Fruit fly (Drosophila melanogaster) whole organism, embryonic: Measurements from ENCODE around the gene mus302.

Experiments
- Bgb ChIP-seq: fragments of 200-800 bp; sonication (Bioruptor generic); IDR thresholded peaks from 2 replicates; pipeline ENCODE4 v1.3.6; 2022; ENCODE audit warnings: missing biosample characterization, missing genetic modification characterization; ENCODE audit not compliant: partially characterized antibody
- Bteb2 ChIP-seq: fragments of 200-800 bp; sonication (Bioruptor generic); optimal IDR thresholded peaks from 2 replicates; lab custom pipeline; 2016; ENCODE audit warnings: missing biosample characterization, missing genetic modification characterization
- CG10462 ChIP-seq: fragments of 200-800 bp; sonication (Bioruptor generic); optimal IDR thresholded peaks from 2 replicates; lab custom pipeline; 2016; ENCODE audit warnings: missing biosample characterization, missing genetic modification characterization
- CG10979 ChIP-seq: fragments of 200-800 bp; sonication (Bioruptor generic); optimal IDR thresholded peaks from 2 replicates; lab custom pipeline; 2018; ENCODE audit warnings: missing biosample characterization, mild to moderate bottlenecking, missing genetic modification characterization, moderate library complexity
- CG11504 ChIP-seq: fragments of 200-800 bp; sonication (Bioruptor generic); optimal IDR thresholded peaks from 3 replicates; lab custom pipeline; 2019; ENCODE audit warnings: missing biosample characterization, mild to moderate bottlenecking, missing genetic modification characterization, moderate library complexity
- CG11696 ChIP-seq: fragments of 200-800 bp; sonication (Bioruptor generic); IDR thresholded peaks from 2 replicates; pipeline ENCODE4 v1.3.6; 2022; ENCODE audit warnings: missing biosample characterization, missing genetic modification characterization
- CG14710 ChIP-seq: fragments of 200-800 bp; sonication (Bioruptor generic); optimal IDR thresholded peaks from 3 replicates; lab custom pipeline; 2019; ENCODE audit warnings: missing biosample characterization, mild to moderate bottlenecking, missing genetic modification characterization, moderate library complexity
- CG17359 ChIP-seq: fragments of 200-800 bp; sonication (Bioruptor generic); optimal IDR thresholded peaks from 3 replicates; lab custom pipeline; 2018; ENCODE audit warnings: missing biosample characterization, mild to moderate bottlenecking, missing genetic modification characterization, moderate library complexity
- CG17361 ChIP-seq: fragments of 200-800 bp; sonication (Bioruptor generic); IDR thresholded peaks from 3 replicates; pipeline ENCODE4 v1.3.6; 2022; ENCODE audit warnings: missing biosample characterization, missing genetic modification characterization
- CG17802 ChIP-seq: fragments of 200-800 bp; sonication (Bioruptor generic); optimal IDR thresholded peaks from 2 replicates; lab custom pipeline; 2018; ENCODE audit warnings: missing biosample characterization, mild to moderate bottlenecking, missing genetic modification characterization, moderate library complexity
- CG1792 ChIP-seq: fragments of 200-800 bp; sonication (Bioruptor generic); optimal IDR thresholded peaks from 2 replicates; lab custom pipeline; 2016; ENCODE audit warnings: missing biosample characterization, missing genetic modification characterization
- CG18262 ChIP-seq: fragments of 200-800 bp; optimal IDR thresholded peaks from 3 replicates; lab custom pipeline; 2019; ENCODE audit warnings: missing biosample characterization, mild to moderate bottlenecking, missing genetic modification characterization, moderate library complexity
- CG2712 ChIP-seq: fragments of 200-800 bp; optimal IDR thresholded peaks from 3 replicates; lab custom pipeline; 2019; ENCODE audit warnings: missing biosample characterization, mild to moderate bottlenecking, missing genetic modification characterization, moderate library complexity
- CG30403 ChIP-seq: fragments of 200-800 bp; sonication (Bioruptor generic); optimal IDR thresholded peaks from 3 replicates; lab custom pipeline; 2016; ENCODE audit warnings: missing biosample characterization, missing genetic modification characterization
- CG31365 ChIP-seq: fragments of 200-800 bp; sonication (Bioruptor generic); optimal IDR thresholded peaks from 2 replicates; lab custom pipeline; 2018; ENCODE audit warnings: missing biosample characterization, mild to moderate bottlenecking, missing genetic modification characterization
- CG31441 ChIP-seq: fragments of 200-800 bp; sonication (Bioruptor generic); IDR thresholded peaks from 2 replicates; pipeline ENCODE4 v1.3.6; 2022; ENCODE audit warnings: missing biosample characterization, missing genetic modification characterization
- CG6175 ChIP-seq: fragments of 200-800 bp; sonication (Bioruptor generic); IDR thresholded peaks from 3 replicates; pipeline ENCODE4 v1.3.6; 2022; ENCODE audit warnings: missing biosample characterization, missing genetic modification characterization
- CG6689 ChIP-seq: fragments of 200-800 bp; sonication (Bioruptor generic); IDR thresholded peaks from 2 replicates; pipeline ENCODE4 v1.3.6; 2022; ENCODE audit warnings: missing biosample characterization, missing genetic modification characterization
- CG8089 ChIP-seq: fragments of 200-800 bp; sonication (Bioruptor generic); optimal IDR thresholded peaks from 3 replicates; lab custom pipeline; 2016; ENCODE audit warnings: missing biosample characterization, missing genetic modification characterization
- CG8388 ChIP-seq: fragments of 200-800 bp; sonication (Bioruptor generic); optimal IDR thresholded peaks from 2 replicates; lab custom pipeline; 2019; ENCODE audit warnings: missing biosample characterization, mild to moderate bottlenecking, missing genetic modification characterization, moderate library complexity
- CG9797 ChIP-seq: fragments of 200-800 bp; sonication (Bioruptor generic); optimal IDR thresholded peaks from 3 replicates; lab custom pipeline; 2018; ENCODE audit warnings: missing biosample characterization, mild to moderate bottlenecking, missing genetic modification characterization
- Drgx ChIP-seq: fragments of 200-800 bp; sonication (Bioruptor generic); IDR thresholded peaks from 2 replicates; pipeline ENCODE4 v1.3.6; 2022; ENCODE audit warnings: missing biosample characterization, missing genetic modification characterization
- MBD-R2 ChIP-seq: fragments of 200-800 bp; sonication (Bioruptor generic); IDR thresholded peaks from 2 replicates; pipeline ENCODE4 v1.3.6; 2022; ENCODE audit warnings: missing biosample characterization, missing genetic modification characterization
- Oli ChIP-seq: fragments of 200-800 bp; sonication (Bioruptor generic); optimal IDR thresholded peaks from 2 replicates; lab custom pipeline; 2018; ENCODE audit warnings: missing biosample characterization, mild to moderate bottlenecking, missing genetic modification characterization, moderate library complexity
- Scr ChIP-seq: fragments of 200-800 bp; sonication (Bioruptor generic); IDR thresholded peaks from 2 replicates; pipeline ENCODE4 v1.3.6; 2022; ENCODE audit warnings: missing biosample characterization, missing genetic modification characterization; ENCODE audit not compliant: partially characterized antibody
- Side ChIP-seq: fragments of 200-800 bp; sonication (Bioruptor generic); optimal IDR thresholded peaks from 2 replicates; lab custom pipeline; 2016; ENCODE audit warnings: missing biosample characterization, missing genetic modification characterization
- Xrp1 ChIP-seq: fragments of 200-800 bp; sonication (Bioruptor generic); IDR thresholded peaks from 2 replicates; pipeline ENCODE4 v1.3.6; 2022; ENCODE audit warnings: missing biosample characterization, missing genetic modification characterization
- bab2 ChIP-seq: fragments of 200-800 bp; sonication (Bioruptor generic); optimal IDR thresholded peaks from 2 replicates; lab custom pipeline; 2016; ENCODE audit warnings: missing biosample characterization, missing genetic modification characterization
- bsh ChIP-seq, 2 experiments: fragments of 200-800 bp; sonication (Bioruptor generic); optimal IDR thresholded peaks; 2 replicates each; lab custom pipeline; 2017 to 2018; ENCODE audit warnings: mild to moderate bottlenecking in 2 of 2, missing biosample characterization in 2 of 2, missing genetic modification characterization in 2 of 2, moderate library complexity in 1 of 2
- dmrt11E ChIP-seq: fragments of 200-800 bp; sonication (Bioruptor generic); optimal IDR thresholded peaks from 3 replicates; lab custom pipeline; 2018; ENCODE audit warnings: missing biosample characterization, mild to moderate bottlenecking, missing genetic modification characterization, moderate library complexity
- dmrt99B ChIP-seq: fragments of 200-800 bp; sonication (Bioruptor generic); optimal IDR thresholded peaks from 2 replicates; lab custom pipeline; 2018; ENCODE audit warnings: missing biosample characterization, mild to moderate bottlenecking, missing genetic modification characterization, moderate library complexity
- fd102C ChIP-seq: fragments of 200-800 bp; sonication (Bioruptor generic); optimal IDR thresholded peaks from 2 replicates; lab custom pipeline; 2018; ENCODE audit warnings: missing biosample characterization, mild to moderate bottlenecking, missing genetic modification characterization, moderate library complexity
- fd96Cb ChIP-seq: fragments of 200-800 bp; sonication (Bioruptor generic); optimal IDR thresholded peaks from 2 replicates; lab custom pipeline; 2018; ENCODE audit warnings: missing biosample characterization, mild to moderate bottlenecking, missing genetic modification characterization, moderate library complexity
- gem ChIP-seq: fragments of 200-800 bp; sonication (Bioruptor generic); optimal IDR thresholded peaks from 2 replicates; lab custom pipeline; 2019; ENCODE audit warnings: missing biosample characterization, mild to moderate bottlenecking, missing genetic modification characterization, moderate library complexity
- gt ChIP-seq: fragments of 200-800 bp; sonication (Bioruptor generic); IDR thresholded peaks from 2 replicates; pipeline ENCODE4 v1.3.6; 2022; ENCODE audit warnings: missing biosample characterization, missing genetic modification characterization
- lbe ChIP-seq: fragments of 200-800 bp; sonication (Bioruptor generic); optimal IDR thresholded peaks from 2 replicates; lab custom pipeline; 2016; ENCODE audit warnings: missing biosample characterization, mild to moderate bottlenecking, missing genetic modification characterization
- peb ChIP-seq: fragments of 200-800 bp; sonication (Bioruptor generic); IDR thresholded peaks from 2 replicates; pipeline ENCODE4 v1.3.6; 2022; ENCODE audit warnings: missing biosample characterization, missing genetic modification characterization
- pfk ChIP-seq: fragments of 200-800 bp; sonication (Bioruptor generic); optimal IDR thresholded peaks from 2 replicates; lab custom pipeline; 2018; ENCODE audit warnings: missing biosample characterization, mild to moderate bottlenecking, missing genetic modification characterization, moderate library complexity
- phol ChIP-seq: fragments of 200-800 bp; sonication (Bioruptor generic); optimal IDR thresholded peaks from 3 replicates; lab custom pipeline; 2018; ENCODE audit warnings: missing biosample characterization, mild to moderate bottlenecking, missing genetic modification characterization, moderate library complexity
- sens ChIP-seq: fragments of 200-800 bp; sonication (Bioruptor generic); peaks from one replicate; lab custom pipeline; 2016; ENCODE audit warnings: missing biosample characterization, missing genetic modification characterization
- sim ChIP-seq: fragments of 200-800 bp; sonication (Bioruptor generic); IDR thresholded peaks from 2 replicates; pipeline ENCODE4 v1.3.6; 2022; ENCODE audit warnings: missing biosample characterization, missing genetic modification characterization
- sisA ChIP-seq: fragments of 200-800 bp; sonication (Bioruptor generic); IDR thresholded peaks from 2 replicates; pipeline ENCODE4 v1.3.6; 2022; ENCODE audit warnings: missing biosample characterization, missing genetic modification characterization
- tap ChIP-seq: fragments of 200-800 bp; optimal IDR thresholded peaks from 3 replicates; lab custom pipeline; 2019; ENCODE audit warnings: missing biosample characterization, mild to moderate bottlenecking, missing genetic modification characterization, moderate library complexity
- tio ChIP-seq: fragments of 200-800 bp; sonication (Bioruptor generic); optimal IDR thresholded peaks from 2 replicates; lab custom pipeline; 2017; ENCODE audit warnings: missing biosample characterization, missing genetic modification characterization, inconsistent platforms
- trem ChIP-seq: fragments of 200-800 bp; optimal IDR thresholded peaks from 3 replicates; lab custom pipeline; 2019; ENCODE audit warnings: missing biosample characterization, mild to moderate bottlenecking, missing genetic modification characterization, moderate library complexity
- tup ChIP-seq: fragments of 200-800 bp; sonication (Bioruptor generic); optimal IDR thresholded peaks from 2 replicates; lab custom pipeline; 2016; ENCODE audit warnings: missing biosample characterization, mild to moderate bottlenecking, missing genetic modification characterization, moderate library complexity
- zen2 ChIP-seq: fragments of 200-800 bp; sonication (Bioruptor generic); IDR thresholded peaks from 3 replicates; pipeline ENCODE4 v1.3.6; 2022; ENCODE audit warnings: missing biosample characterization, missing genetic modification characterization; ENCODE audit not compliant: partially characterized antibody

Gene mus302

dm6 chr3L:16749726-16750125 is 29.8 kb downstream of the mus302 start (continued):
- peak; percentile 75 for TF ChIP-seq phol (tag; lab: Kevin White, UChicago)
- TF ChIP-seq CG30403 (GFP tag; lab: Kevin White, UChicago), result peak; percentile 22
- peak; percentile 71 for TF ChIP-seq CG14710
- peak; percentile 72 for TF ChIP-seq CG17361 (GFP tag; lab: Robert Waterston, UW)
- TF ChIP-seq Xrp1 (GFP tag; lab: Robert Waterston, UW), result peak; percentile 69; the same call in 1 of the 2 replicates
- TF ChIP-seq CG8388 (GFP tag; lab: Kevin White, UChicago), result peak; percentile 49
- no peak for TF ChIP-seq MBD-R2 (GFP tag; lab: Robert Waterston, UW)
- TF ChIP-seq sim (GFP tag; lab: Robert Waterston, UW), result 0 out of 2 replicates have a peak, but pooled peaks have one; percentile 13
- peak; percentile 31 for TF ChIP-seq trem (tag; lab: Kevin White, UChicago)
- no peak for TF ChIP-seq Bteb2 (GFP tag; lab: Kevin White, UChicago)
- peak; percentile 66 for TF ChIP-seq dmrt11E (tag; lab: Kevin White, UChicago)
- no peak for TF ChIP-seq CG10462 (GFP tag; lab: Kevin White, UChicago)
- TF ChIP-seq Bgb (GFP tag; lab: Robert Waterston, UW), result no peak
- TF ChIP-seq Drgx (GFP tag; lab: Robert Waterston, UW), result peak; percentile 59
- 0 out of 2 replicates have a peak, but pooled peaks have one; percentile 44 for TF ChIP-seq CG6689 (GFP tag; lab: Robert Waterston, UW)
- peak; percentile 38 for TF ChIP-seq CG17359 (tag; lab: Kevin White, UChicago)
- no peak for TF ChIP-seq fd102C (GFP tag; lab: Kevin White, UChicago)
- TF ChIP-seq Oli (tag; lab: Kevin White, UChicago), result peak; percentile 7
- TF ChIP-seq fd96Cb (tag; lab: Kevin White, UChicago), result peak; percentile 31
- no peak for TF ChIP-seq Side (GFP tag; lab: Kevin White, UChicago)

- TF ChIP-seq dmrt99B, result no peak
- peak; percentile 18 for TF ChIP-seq CG10979 (tag; lab: Kevin White, UChicago)
- TF ChIP-seq CG18262 (tag; lab: Kevin White, UChicago), result peak; percentile 12
- peak; percentile 27 for TF ChIP-seq gem (tag; lab: Kevin White, UChicago)
- TF ChIP-seq CG6175, result no peak
- no peak for TF ChIP-seq tio (GFP tag; lab: Kevin White, UChicago)
- TF ChIP-seq phol (tag; lab: Kevin White, UChicago), result peak; percentile 2
- peak; percentile 9 for TF ChIP-seq dmrt11E (tag; lab: Kevin White, UChicago)
- peak; percentile 2 for TF ChIP-seq sens (GFP tag; lab: Kevin White, UChicago)
- peak in 1 of 2 experiments; percentile 53 for TF ChIP-seq bsh (GFP tag; optimal IDR thresholded peaks at IDR 0.05; lab: Kevin White, UChicago)
- TF ChIP-seq CG11504, result peak; percentile 19
- TF ChIP-seq zen2 (GFP tag; lab: Robert Waterston, UW), result no peak
- 0 out of 2 replicates have a peak, but pooled peaks have one; percentile 25 for TF ChIP-seq CG31441 (GFP tag; lab: Robert Waterston, UW)
- TF ChIP-seq lbe (GFP tag; lab: Kevin White, UChicago), result peak; percentile 2
- TF ChIP-seq CG11696, result peak; percentile 10; the same call in 1 of the 2 replicates
- peak; percentile 7 for TF ChIP-seq CG2712 (tag; lab: Kevin White, UChicago)
These were observed 31.2 kb downstream of the mus302 start for dm6 chr3L:16748343-16748742.

DNA sequence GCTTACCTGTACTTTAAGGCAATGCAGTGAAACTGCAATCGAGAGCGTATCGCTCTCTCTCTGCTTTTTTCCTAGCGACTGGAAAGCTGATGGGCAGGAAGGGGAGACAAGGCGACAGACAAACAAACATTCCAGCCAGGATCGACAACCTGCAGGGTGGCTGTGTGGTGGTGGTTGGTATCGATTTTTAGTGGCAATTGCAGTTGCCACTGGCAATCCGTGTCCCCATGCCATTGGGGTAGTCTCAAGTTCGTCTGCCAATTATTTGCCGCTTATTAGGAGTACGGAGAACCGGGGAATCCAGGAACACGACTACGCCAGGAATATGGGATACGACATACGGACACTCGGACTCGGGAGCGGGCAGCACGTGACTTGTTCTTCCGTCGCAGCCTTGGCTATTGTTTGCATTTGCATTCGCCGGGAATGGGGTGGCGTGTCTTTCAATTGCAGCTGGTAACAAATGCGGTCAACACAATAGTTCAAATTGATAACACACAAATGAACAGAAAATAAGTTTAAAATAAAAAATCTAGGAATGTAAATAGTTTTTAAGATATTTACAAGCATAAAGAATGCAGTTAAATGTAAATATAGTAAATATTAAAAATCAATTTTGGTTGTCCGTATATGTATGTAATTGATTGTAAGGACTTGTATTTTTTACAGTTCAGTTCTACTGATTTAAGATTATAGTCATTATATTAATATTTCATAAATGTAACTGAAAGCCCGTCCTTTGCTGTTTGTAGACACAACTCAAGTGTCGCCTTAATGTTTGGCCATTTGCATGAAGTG is 32.8 kb downstream of the mus302 start:
- TF ChIP-seq CG31365 (tag; lab: Kevin White, UChicago) (no peak), sisA (no peak), tap (no peak), bab2 (GFP tag; lab: Kevin White, UChicago) (no peak), pfk (GFP tag; lab: Kevin White, UChicago) (no peak), CG17802 (tag; lab: Kevin White, UChicago) (no peak), Scr (GFP tag; lab: Robert Waterston, UW) (no peak), tup (no peak), CG8089 (no peak), CG9797 (no peak), peb (no peak), gt (no peak), CG1792 (GFP tag; lab: Kevin White, UChicago) (no peak)
